Fruit fly (Drosophila melanogaster): Measurements from ENCODE around the gene out.

out gene

dm6 chrX:19352830-19353441, 31.0 kb upstream of the out start, which contains the start of gene kek5 (continued):
- TF ChIP-seq slp2 (GFP tag; optimal IDR thresholded peaks at IDR 0.05) (no peak), toy (GFP tag; IDR thresholded peaks at IDR 0.05) (no peak), ci (GFP tag; IDR thresholded peaks at IDR 0.05) (peak; percentile 70; the same call in 1 of the 3 replicates), Optix (GFP tag; IDR thresholded peaks at IDR 0.05) (no peak), Trl (optimal IDR thresholded peaks at IDR 0.05) (no peak), Trl (GFP tag; optimal IDR thresholded peaks at IDR 0.05) (no peak), Scr (GFP tag; IDR thresholded peaks at IDR 0.05; ENCODE audit: partially characterized antibody) (no peak), lola (GFP tag; optimal IDR thresholded peaks at IDR 0.05) (peak in 1 of 3 experiments; percentile 21), CG17359 (tag; optimal IDR thresholded peaks at IDR 0.05) (peak; percentile 17), CG18619 (GFP tag; optimal IDR thresholded peaks at IDR 0.05) (peak; percentile 17), Sry-δ (GFP tag; optimal IDR thresholded peaks at IDR 0.05) (no peak), bbx (GFP tag; IDR thresholded peaks at IDR 0.05; ENCODE audit: partially characterized antibody) (peak; percentile 56), dimm (GFP tag; IDR thresholded peaks at IDR 0.05) (no peak), CG4424 (GFP tag; optimal IDR thresholded peaks at IDR 0.05) (peak; percentile 44), CG12942 (GFP tag; optimal IDR thresholded peaks at IDR 0.05) (no peak), hkb (optimal IDR thresholded peaks at IDR 0.05) (no peak), hkb (GFP tag; IDR thresholded peaks at IDR 0.05) (peak; percentile 49; the same call in 1 of the 2 replicates), CG1024 (GFP tag; IDR thresholded peaks at IDR 0.05) (no peak), CG2129 (GFP tag; IDR thresholded peaks at IDR 0.05; ENCODE audit: partially characterized antibody) (no peak), Mad (GFP tag; optimal IDR thresholded peaks at IDR 0.05) (no peak), nmo (GFP tag; optimal IDR thresholded peaks at IDR 0.05) (peak; percentile 12), Lim3 (GFP tag; IDR thresholded peaks at IDR 0.05) (no peak), Myb (GFP tag; optimal IDR thresholded peaks at IDR 0.05) (no peak), CG8089 (GFP tag; optimal IDR thresholded peaks at IDR 0.05) (no peak), CG9876 (GFP tag; optimal IDR thresholded peaks at IDR 0.05) (no peak), CG3726 (GFP tag; IDR thresholded peaks at IDR 0.05) (no peak), maf-S (GFP tag; optimal IDR thresholded peaks at IDR 0.05) (no peak), CG7839 (tag; optimal IDR thresholded peaks at IDR 0.05) (peak; percentile 47), CG17361 (GFP tag; IDR thresholded peaks at IDR 0.05) (no peak), trh (GFP tag; optimal IDR thresholded peaks at IDR 0.05) (no peak)

- TF ChIP-seq corto (GFP tag; optimal IDR thresholded peaks at IDR 0.05): peak; percentile 17
- peak; percentile 53 for TF ChIP-seq CG7839 (tag; optimal IDR thresholded peaks at IDR 0.05)
- no peak for TF ChIP-seq ftz-f1 (GFP tag; optimal IDR thresholded peaks at IDR 0.05)
- no peak for TF ChIP-seq CG10267 (tag; optimal IDR thresholded peaks at IDR 0.05)
- TF ChIP-seq CHES-1-like (GFP tag; optimal IDR thresholded peaks at IDR 0.05): peak; percentile 53
- TF ChIP-seq CG9797 (GFP tag; optimal IDR thresholded peaks at IDR 0.05): no peak
- peak; percentile 27 for TF ChIP-seq CG18619 (GFP tag; optimal IDR thresholded peaks at IDR 0.05)
- TF ChIP-seq HmgZ (tag; optimal IDR thresholded peaks at IDR 0.05): peak; percentile 11
- peak; percentile 7 for TF ChIP-seq CG11398 (GFP tag; optimal IDR thresholded peaks at IDR 0.05)
- peak; percentile 34 for TF ChIP-seq gcm (GFP tag; optimal IDR thresholded peaks at IDR 0.05)
- TF ChIP-seq Scr (GFP tag; IDR thresholded peaks at IDR 0.05; ENCODE audit: partially characterized antibody): no peak
- no peak for TF ChIP-seq CG8290 (GFP tag; optimal IDR thresholded peaks at IDR 0.05)
- TF ChIP-seq CG8290 (tag; optimal IDR thresholded peaks at IDR 0.05): peak in 1 of 2 experiments; percentile 24
- TF ChIP-seq zf30C (GFP tag; optimal IDR thresholded peaks at IDR 0.05): peak; percentile 51
- TF ChIP-seq disco-r (GFP tag; optimal IDR thresholded peaks at IDR 0.05): peak; percentile 4
- peak; percentile 34 for TF ChIP-seq CoRest (tag; optimal IDR thresholded peaks at IDR 0.05)
- TF ChIP-seq tio (GFP tag; optimal IDR thresholded peaks at IDR 0.05): peak; percentile 35
- TF ChIP-seq CG10565 (GFP tag; optimal IDR thresholded peaks at IDR 0.05): no peak
- TF ChIP-seq CG18764 (GFP tag; optimal IDR thresholded peaks at IDR 0.05): no peak
- TF ChIP-seq CG17385 (GFP tag; optimal IDR thresholded peaks at IDR 0.05): peak; percentile 9
- peak; percentile 10 for TF ChIP-seq Meics (GFP tag; optimal IDR thresholded peaks at IDR 0.05)
- peak; percentile 21 for TF ChIP-seq grau (tag; optimal IDR thresholded peaks at IDR 0.05)
- TF ChIP-seq CG2712 (tag; optimal IDR thresholded peaks at IDR 0.05): peak; percentile 20
- no peak for TF ChIP-seq zen (tag; optimal IDR thresholded peaks at IDR 0.05)
These were observed 27.0 kb upstream of the out start for dm6 chrX:19348835-19349466.

All from whole organism, embryonic.